Worm (Caenorhabditis elegans) whole organism, L3 larva: Measurements from ENCODE around the gene C16C10.8.

Experiments used
- fkh-2 ChIP-seq: fragments of 150-350 bp; optimal IDR thresholded peaks from 2 replicates; lab custom pipeline; 2014; ENCODE audit warnings: missing biosample characterization, missing genetic modification reagents, missing genetic modification characterization
- nhr-12 ChIP-seq: fragments of 150-350 bp; optimal IDR thresholded peaks from 2 replicates; lab custom pipeline; 2014; ENCODE audit warnings: missing biosample characterization, missing genetic modification characterization
- nhr-237 ChIP-seq: fragments of 150-350 bp; optimal IDR thresholded peaks from 2 replicates; lab custom pipeline; 2014; ENCODE audit warnings: missing biosample characterization, missing genetic modification characterization
- skn-1 ChIP-seq: fragments of 150-350 bp; optimal IDR thresholded peaks from 2 replicates; lab custom pipeline; 2014; ENCODE audit warnings: missing biosample characterization, missing genetic modification characterization

ce11 chrIII:4208210-4208609 is 44.2 kb upstream of the C16C10.8 start:
- TF ChIP-seq fkh-2 (no peak), nhr-237 (tag; lab: Kevin White, UChicago) (no peak), nhr-12 (tag; lab: Kevin White, UChicago) (no peak), skn-1 (tag; lab: Kevin White, UChicago) (no peak)
